Worm (Caenorhabditis elegans) whole organism, L2 larva: ENCODE results near the gene bcl-11.

Experiments
- C34F6.9 ChIP-seq: fragments of 150-350 bp; optimal IDR thresholded peaks from 2 replicates; lab custom pipeline; 2014; ENCODE audit warnings: missing biosample characterization, missing genetic modification characterization
- F13H6.1 ChIP-seq: sonication (generic microtip); optimal IDR thresholded peaks from 2 replicates; lab custom pipeline; 2016; ENCODE audit warnings: missing genetic modification characterization, missing compliant biosample characterization
- R02D3.7 ChIP-seq: fragments of 150-350 bp; optimal IDR thresholded peaks from 2 replicates; lab custom pipeline; 2014; ENCODE audit warnings: missing biosample characterization, missing genetic modification characterization
- Y55F3AM.14 ChIP-seq: fragments of 200-800 bp; sonication (Bioruptor generic); optimal IDR thresholded peaks from 2 replicates; lab custom pipeline; 2018; ENCODE audit warnings: mild to moderate bottlenecking, missing genetic modification characterization, missing compliant biosample characterization
- alr-1 ChIP-seq: fragments of 150-350 bp; optimal IDR thresholded peaks from 2 replicates; lab custom pipeline; 2014; ENCODE audit warnings: missing biosample characterization, missing genetic modification characterization
- aly-2 ChIP-seq: fragments of 150-350 bp; optimal IDR thresholded peaks from 2 replicates; lab custom pipeline; 2014; ENCODE audit warnings: missing biosample characterization, missing genetic modification characterization
- ama-1 ChIP-seq: fragments of 150-350 bp; optimal IDR thresholded peaks from 2 replicates; lab custom pipeline; 2018; ENCODE audit warnings: inconsistent platforms
- ceh-82 ChIP-seq: fragments of 150-350 bp; optimal IDR thresholded peaks from 2 replicates; lab custom pipeline; 2014; ENCODE audit warnings: missing biosample characterization, missing genetic modification characterization
- crh-2 ChIP-seq: sonication (generic microtip); optimal IDR thresholded peaks from 2 replicates; lab custom pipeline; 2017; ENCODE audit warnings: missing biosample characterization, missing genetic modification characterization
- elt-3 ChIP-seq: sonication (generic microtip); optimal IDR thresholded peaks from 2 replicates; lab custom pipeline; 2017; ENCODE audit warnings: missing biosample characterization, missing genetic modification characterization
- fos-1 ChIP-seq: fragments of 150-350 bp; optimal IDR thresholded peaks from 2 replicates; lab custom pipeline; 2014; ENCODE audit warnings: missing biosample characterization, missing genetic modification characterization
- gmeb-1 ChIP-seq: fragments of 150-350 bp; optimal IDR thresholded peaks from 2 replicates; lab custom pipeline; 2014; ENCODE audit warnings: missing biosample characterization, missing genetic modification characterization
- lin-13 ChIP-seq: fragments of 150-350 bp; optimal IDR thresholded peaks from 2 replicates; lab custom pipeline; 2014; ENCODE audit warnings: missing biosample characterization, missing genetic modification reagents, missing genetic modification characterization
- lin-39 ChIP-seq: fragments of 150-350 bp; optimal IDR thresholded peaks from 2 replicates; lab custom pipeline; 2014; ENCODE audit warnings: missing biosample characterization, missing genetic modification reagents, missing genetic modification characterization
- lsy-2 ChIP-seq, 2 experiments: fragments of 150-350 bp in 1 of 2; sonication (generic microtip) in 1 of 2; optimal IDR thresholded peaks; 2 replicates each; lab custom pipeline; 2014 to 2017; ENCODE audit warnings: missing biosample characterization in 2 of 2, missing genetic modification characterization in 2 of 2
- mbf-1 ChIP-seq: sonication (generic microtip); optimal IDR thresholded peaks from 2 replicates; lab custom pipeline; 2017; ENCODE audit warnings: missing biosample characterization, missing genetic modification characterization
- mdl-1 ChIP-seq, 2 experiments: fragments of 150-350 bp in 1 of 2; sonication (generic microtip) in 1 of 2; optimal IDR thresholded peaks; 2 replicates each; lab custom pipeline; 2017; ENCODE audit warnings: missing biosample characterization in 2 of 2, missing genetic modification characterization in 2 of 2
- nhr-12 ChIP-seq: fragments of 150-350 bp; optimal IDR thresholded peaks from 2 replicates; lab custom pipeline; 2014; ENCODE audit warnings: missing biosample characterization, missing genetic modification characterization
- nhr-129 ChIP-seq: fragments of 150-350 bp; optimal IDR thresholded peaks from 2 replicates; lab custom pipeline; 2014; ENCODE audit warnings: missing biosample characterization, missing genetic modification characterization
- nhr-21 ChIP-seq: fragments of 150-350 bp; optimal IDR thresholded peaks from 2 replicates; lab custom pipeline; 2014; ENCODE audit warnings: missing biosample characterization, missing genetic modification characterization
- nhr-23 ChIP-seq: fragments of 150-350 bp; optimal IDR thresholded peaks from 2 replicates; lab custom pipeline; 2014; ENCODE audit warnings: missing biosample characterization, missing genetic modification reagents, missing genetic modification characterization
- nhr-6 ChIP-seq: fragments of 150-350 bp; optimal IDR thresholded peaks from 2 replicates; lab custom pipeline; 2014; ENCODE audit warnings: missing biosample characterization, missing genetic modification characterization
- nhr-77 ChIP-seq: fragments of 150-350 bp; optimal IDR thresholded peaks from 2 replicates; lab custom pipeline; 2014; ENCODE audit warnings: missing biosample characterization, missing genetic modification characterization
- sem-4 ChIP-seq: fragments of 150-350 bp; optimal IDR thresholded peaks from 2 replicates; lab custom pipeline; 2014; ENCODE audit warnings: missing biosample characterization, missing genetic modification reagents, missing genetic modification characterization
- skn-1 ChIP-seq: sonication (generic microtip); optimal IDR thresholded peaks from 2 replicates; lab custom pipeline; 2017; ENCODE audit warnings: missing biosample characterization, missing genetic modification characterization
- sma-3 ChIP-seq: sonication (generic microtip); optimal IDR thresholded peaks from 2 replicates; lab custom pipeline; 2016; ENCODE audit warnings: missing genetic modification reagents, missing genetic modification characterization, missing compliant biosample characterization
- sma-9 ChIP-seq, 2 experiments: fragments of 150-350 bp in 1 of 2; sonication (generic microtip) in 1 of 2; optimal IDR thresholded peaks; 2 replicates each; lab custom pipeline; 2014 to 2016; ENCODE audit warnings: missing genetic modification characterization in 2 of 2, mild to moderate bottlenecking in 1 of 2, missing biosample characterization in 1 of 2, missing compliant biosample characterization in 1 of 2, missing genetic modification reagents in 1 of 2, moderate library complexity in 1 of 2
- snpc-4 ChIP-seq: fragments of 150-350 bp; optimal IDR thresholded peaks from 2 replicates; lab custom pipeline; 2014; ENCODE audit warnings: missing biosample characterization, missing genetic modification characterization
- unc-55 ChIP-seq: fragments of 150-350 bp; sonication (generic microtip); optimal IDR thresholded peaks from 3 replicates; lab custom pipeline; 2014; ENCODE audit warnings: missing biosample characterization, missing genetic modification reagents, missing genetic modification characterization
- zag-1 ChIP-seq: fragments of 150-350 bp; optimal IDR thresholded peaks from 2 replicates; lab custom pipeline; 2014; ENCODE audit warnings: missing biosample characterization, missing genetic modification characterization
- ztf-1 ChIP-seq: fragments of 200-800 bp; sonication (Bioruptor generic); conservative IDR thresholded peaks from 2 replicates; pipeline ENCODE4 v1.3.6; 2022; ENCODE audit warnings: missing genetic modification characterization, missing compliant biosample characterization

Gene bcl-11

ce11 chrV:6341078-6341638, 14.7 kb upstream of the bcl-11 start:
- TF ChIP-seq sem-4 (tag; lab: Kevin White, UChicago) (no peak), C34F6.9 (tag; lab: Kevin White, UChicago) (peak; percentile 57), unc-55 (GFP tag; lab: Kevin White, UChicago) (peak; percentile 66), lin-13 (no peak), mdl-1 (tag; optimal IDR thresholded peaks at IDR 0.05; lab: Kevin White, UChicago) (peak in 1 of 2 experiments; percentile 34), elt-3 (tag; lab: Kevin White, UChicago) (no peak), crh-2 (tag; lab: Kevin White, UChicago) (peak; percentile 11), Y55F3AM.14 (GFP tag; lab: Kevin White, UChicago) (peak; percentile 10), zag-1 (tag; lab: Kevin White, UChicago) (peak; percentile 65), nhr-129 (tag; lab: Kevin White, UChicago) (peak; percentile 59), mbf-1 (tag; lab: Kevin White, UChicago) (no peak), F13H6.1 (peak; percentile 26)

DNA sequence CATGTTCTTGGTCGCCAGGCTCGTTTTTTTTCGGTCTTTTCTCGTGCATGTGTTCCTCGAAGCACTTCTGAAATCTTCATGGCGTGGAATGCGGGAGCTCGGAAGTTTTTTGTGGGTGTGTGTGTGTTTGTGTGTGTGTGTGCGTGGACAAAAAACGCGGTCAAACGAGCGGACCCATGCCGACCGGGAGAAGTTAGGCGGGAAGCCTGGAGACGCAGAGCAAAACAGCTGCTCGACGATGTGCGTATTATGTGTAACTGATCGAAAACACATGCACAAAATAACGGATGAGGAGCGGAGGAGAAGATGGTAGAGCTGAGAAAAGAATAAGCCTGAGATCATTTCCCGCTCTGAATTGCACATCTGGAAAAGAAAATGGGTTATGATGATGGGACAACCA, 13.3 kb upstream of the bcl-11 start:
- TF ChIP-seq snpc-4 (tag; lab: Kevin White, UChicago) (no peak), nhr-129 (tag; lab: Kevin White, UChicago) (peak; percentile 67), aly-2 (tag; lab: Kevin White, UChicago) (no peak), mdl-1 (tag; optimal IDR thresholded peaks at IDR 0.05; lab: Kevin White, UChicago) (no peak), lsy-2 (tag; optimal IDR thresholded peaks at IDR 0.05; lab: Kevin White, UChicago) (peak in 1 of 2 experiments; percentile 22), C34F6.9 (tag; lab: Kevin White, UChicago) (peak; percentile 8), sma-9 (GFP tag; optimal IDR thresholded peaks at IDR 0.05; lab: Kevin White, UChicago) (peak; percentile 55), sma-9 (tag; optimal IDR thresholded peaks at IDR 0.05; lab: Kevin White, UChicago) (no peak), alr-1 (tag; lab: Kevin White, UChicago) (no peak), nhr-6 (tag; lab: Kevin White, UChicago) (no peak), F13H6.1 (peak; percentile 94)
- TF ChIP-seq, all 48 proteins: peak for 5

ce11 chrV:6344531-6345171, 11.2 kb upstream of the bcl-11 start:
- TF ChIP-seq R02D3.7 (tag; lab: Kevin White, UChicago) (no peak), ztf-1 (GFP tag; lab: Robert Waterston, UW) (no peak), F13H6.1 (peak; percentile 51), nhr-129 (tag; lab: Kevin White, UChicago) (peak; percentile 26), mbf-1 (tag; lab: Kevin White, UChicago) (no peak), C34F6.9 (tag; lab: Kevin White, UChicago) (no peak)

DNA sequence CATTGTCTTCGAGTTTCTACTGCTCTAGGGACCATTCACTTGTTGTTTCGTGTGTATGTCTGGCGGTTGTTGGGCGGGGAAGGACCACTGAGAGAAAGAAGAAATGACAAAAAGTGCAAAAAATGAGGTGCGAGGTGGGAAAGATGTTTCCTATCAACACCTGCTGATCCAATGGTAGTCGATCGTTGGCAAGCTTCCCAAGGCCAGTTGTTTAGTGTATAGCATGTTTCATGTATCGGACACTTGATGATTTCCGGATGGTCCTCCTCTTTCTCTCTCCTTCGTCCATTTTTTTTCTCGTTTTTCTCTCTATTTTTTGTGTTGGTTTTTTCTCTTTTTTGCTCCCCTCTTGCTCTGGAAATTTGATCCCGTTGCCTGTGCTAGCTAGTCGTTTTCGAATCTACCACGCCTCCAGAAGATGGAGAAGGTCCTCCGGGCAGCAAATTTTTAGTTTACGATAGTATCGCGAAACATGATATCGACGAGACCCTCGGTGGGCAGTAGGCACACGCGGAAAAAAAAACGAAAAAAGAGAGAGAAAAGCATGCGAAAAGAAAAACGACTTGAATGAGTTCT, 9.7 kb upstream of the bcl-11 start:
- peak; percentile 10 for TF ChIP-seq sma-9 (GFP tag; optimal IDR thresholded peaks at IDR 0.05; lab: Kevin White, UChicago)
- no peak for TF ChIP-seq sma-9 (tag; optimal IDR thresholded peaks at IDR 0.05; lab: Kevin White, UChicago)
- TF ChIP-seq Y55F3AM.14 (GFP tag; lab: Kevin White, UChicago) = peak; percentile 50
- TF ChIP-seq nhr-23 (tag; lab: Kevin White, UChicago) = no peak
- no peak for TF ChIP-seq mdl-1 (tag; optimal IDR thresholded peaks at IDR 0.05; lab: Kevin White, UChicago)
- peak; percentile 92 for TF ChIP-seq F13H6.1
- TF ChIP-seq nhr-129 (tag; lab: Kevin White, UChicago) = peak; percentile 58

- TF ChIP-seq sem-4 (tag; lab: Kevin White, UChicago) = no peak
- TF ChIP-seq sma-9 (GFP tag; optimal IDR thresholded peaks at IDR 0.05; lab: Kevin White, UChicago) = peak; percentile 53
- no peak for TF ChIP-seq sma-9 (tag; optimal IDR thresholded peaks at IDR 0.05; lab: Kevin White, UChicago)
- TF ChIP-seq C34F6.9 (tag; lab: Kevin White, UChicago) = no peak
- no peak for TF ChIP-seq alr-1 (tag; lab: Kevin White, UChicago)
- TF ChIP-seq crh-2 (tag; lab: Kevin White, UChicago) = no peak
- TF ChIP-seq nhr-12 (tag; lab: Kevin White, UChicago) = no peak
- peak; percentile 85 for TF ChIP-seq fos-1 (tag; lab: Kevin White, UChicago)
- TF ChIP-seq sma-3 (GFP tag; lab: Kevin White, UChicago) = no peak
- no peak for TF ChIP-seq nhr-6 (tag; lab: Kevin White, UChicago)
- no peak for TF ChIP-seq ceh-82 (tag; lab: Kevin White, UChicago)
- TF ChIP-seq lsy-2 (tag; optimal IDR thresholded peaks at IDR 0.05; lab: Kevin White, UChicago) = no peak
- TF ChIP-seq Y55F3AM.14 (GFP tag; lab: Kevin White, UChicago) = peak; percentile 22
- TF ChIP-seq zag-1 (tag; lab: Kevin White, UChicago) = no peak
- TF ChIP-seq skn-1 (tag; lab: Kevin White, UChicago) = no peak
- no peak for TF ChIP-seq aly-2 (tag; lab: Kevin White, UChicago)
- TF ChIP-seq lin-39 (tag; lab: Kevin White, UChicago) = no peak
- peak; percentile 81 for TF ChIP-seq F13H6.1
- TF ChIP-seq ama-1 (lab: Kevin White, UChicago) = no peak
- TF ChIP-seq R02D3.7 (tag; lab: Kevin White, UChicago) = no peak
- no peak for TF ChIP-seq nhr-21
- no peak for TF ChIP-seq nhr-77 (tag; lab: Kevin White, UChicago)
- TF ChIP-seq gmeb-1 = peak; percentile 19
These were observed 8.9 kb upstream of the bcl-11 start for ce11 chrV:6346906-6347305.
